Fruit fly (Drosophila melanogaster) whole organism, prepupa: ENCODE measurements around the gene Vinc.
A peak's percentile ranks its signal among the peaks of the same experiment; 100 is the strongest.

Experiments used
- Blimp-1 ChIP-seq: fragments of 200-800 bp; sonication (Bioruptor generic); optimal IDR thresholded peaks from 3 replicates; lab custom pipeline; 2017; ENCODE audit warnings: missing biosample characterization, missing genetic modification characterization, mild to moderate bottlenecking, moderate library complexity, missing genetic modification reagents
- CG10631 ChIP-seq: fragments of 200-800 bp; sonication (Bioruptor generic); optimal IDR thresholded peaks from 2 replicates; lab custom pipeline; 2016; ENCODE audit warnings: missing biosample characterization, missing genetic modification characterization
- CG10669 ChIP-seq: fragments of 200-800 bp; sonication (Bioruptor generic); optimal IDR thresholded peaks from 3 replicates; lab custom pipeline; 2018; ENCODE audit warnings: missing biosample characterization, mild to moderate bottlenecking, missing genetic modification characterization, moderate library complexity
- CG11902 ChIP-seq: fragments of 200-800 bp; sonication (Bioruptor generic); optimal IDR thresholded peaks from 3 replicates; lab custom pipeline; 2016; ENCODE audit warnings: missing biosample characterization, missing genetic modification characterization
- CG15336 ChIP-seq: fragments of 200-800 bp; sonication (Bioruptor generic); IDR thresholded peaks from 2 replicates; pipeline ENCODE4 v1.3.6; 2022; ENCODE audit warnings: missing biosample characterization, missing genetic modification characterization
- CG1621 ChIP-seq: fragments of 200-800 bp; sonication (Bioruptor generic); optimal IDR thresholded peaks from 3 replicates; lab custom pipeline; 2018; ENCODE audit warnings: missing biosample characterization, mild to moderate bottlenecking, missing genetic modification characterization
- CG16779 ChIP-seq: fragments of 200-800 bp; sonication (Bioruptor generic); optimal IDR thresholded peaks from 3 replicates; lab custom pipeline; 2017; ENCODE audit warnings: missing biosample characterization, mild to moderate bottlenecking, missing genetic modification characterization
- CG3032 ChIP-seq: fragments of 200-800 bp; optimal IDR thresholded peaks from 2 replicates; lab custom pipeline; 2019; ENCODE audit warnings: missing biosample characterization, mild to moderate bottlenecking, missing genetic modification characterization, moderate library complexity
- CG31627 ChIP-seq: fragments of 200-800 bp; sonication (Bioruptor generic); optimal IDR thresholded peaks from 3 replicates; lab custom pipeline; 2016; ENCODE audit warnings: missing biosample characterization, missing genetic modification characterization
- CG32006 ChIP-seq: fragments of 200-800 bp; sonication (Bioruptor generic); optimal IDR thresholded peaks from 3 replicates; lab custom pipeline; 2017; ENCODE audit warnings: missing biosample characterization, mild to moderate bottlenecking, missing genetic modification characterization
- CG34406 ChIP-seq: fragments of 200-800 bp; sonication (Bioruptor generic); optimal IDR thresholded peaks from 3 replicates; lab custom pipeline; 2016; ENCODE audit warnings: missing biosample characterization, missing genetic modification characterization
- CG3919 ChIP-seq: fragments of 200-800 bp; sonication (Bioruptor generic); optimal IDR thresholded peaks from 3 replicates; lab custom pipeline; 2016; ENCODE audit warnings: missing biosample characterization, missing genetic modification characterization
- CG6163 ChIP-seq: fragments of 200-800 bp; sonication (Bioruptor generic); IDR thresholded peaks from 3 replicates; pipeline ENCODE4 v1.3.6; 2022; ENCODE audit warnings: missing biosample characterization, missing genetic modification characterization
- CG6276 ChIP-seq: fragments of 200-800 bp; sonication (Bioruptor generic); optimal IDR thresholded peaks from 2 replicates; lab custom pipeline; 2017; ENCODE audit warnings: missing biosample characterization, mild to moderate bottlenecking, missing genetic modification characterization
- CG6792 ChIP-seq: fragments of 200-800 bp; sonication (Bioruptor generic); optimal IDR thresholded peaks from 3 replicates; lab custom pipeline; 2016; ENCODE audit warnings: missing biosample characterization, missing genetic modification characterization
- CG6808 ChIP-seq: fragments of 200-800 bp; sonication (Bioruptor generic); optimal IDR thresholded peaks from 3 replicates; lab custom pipeline; 2017; ENCODE audit warnings: missing biosample characterization, missing genetic modification characterization, mild to moderate bottlenecking, moderate library complexity, missing genetic modification reagents
- CG6854 ChIP-seq: fragments of 200-800 bp; sonication (Bioruptor generic); optimal IDR thresholded peaks from 2 replicates; lab custom pipeline; 2017; ENCODE audit warnings: missing biosample characterization, mild to moderate bottlenecking, missing genetic modification characterization
- CG7368 ChIP-seq: fragments of 200-800 bp; sonication (Bioruptor generic); optimal IDR thresholded peaks from 3 replicates; lab custom pipeline; 2016; ENCODE audit warnings: missing biosample characterization, missing genetic modification characterization
- CG8319 ChIP-seq: fragments of 200-800 bp; sonication (Bioruptor generic); optimal IDR thresholded peaks from 3 replicates; lab custom pipeline; 2016; ENCODE audit warnings: missing biosample characterization, missing genetic modification characterization
- CG8632 ChIP-seq: fragments of 200-800 bp; sonication (Bioruptor generic); optimal IDR thresholded peaks from 3 replicates; lab custom pipeline; 2016; ENCODE audit warnings: missing biosample characterization, missing genetic modification characterization
- Eip78C ChIP-seq: fragments of 200-800 bp; sonication (Bioruptor generic); peaks from one replicate; lab custom pipeline; 2016; ENCODE audit warnings: missing biosample characterization, missing genetic modification characterization
- Ets21C ChIP-seq: fragments of 200-800 bp; sonication (Bioruptor generic); optimal IDR thresholded peaks from 3 replicates; lab custom pipeline; 2016; ENCODE audit warnings: missing biosample characterization, missing genetic modification characterization
- Ets96B ChIP-seq: fragments of 200-800 bp; optimal IDR thresholded peaks from 2 replicates; lab custom pipeline; 2019; ENCODE audit warnings: missing biosample characterization, mild to moderate bottlenecking, missing genetic modification characterization, moderate library complexity
- Gug ChIP-seq: fragments of 200-800 bp; sonication (Bioruptor generic); IDR thresholded peaks from 2 replicates; pipeline ENCODE4 v1.3.6; 2022; ENCODE audit warnings: missing biosample characterization, missing genetic modification characterization
- Hr39 ChIP-seq: fragments of 200-800 bp; sonication (Bioruptor generic); optimal IDR thresholded peaks from 2 replicates; lab custom pipeline; 2016; ENCODE audit warnings: missing biosample characterization, missing genetic modification characterization
- Hr4 ChIP-seq: fragments of 200-800 bp; sonication (Bioruptor generic); optimal IDR thresholded peaks from 3 replicates; lab custom pipeline; 2016; ENCODE audit warnings: missing biosample characterization, missing genetic modification characterization
- Lpt ChIP-seq: fragments of 200-800 bp; sonication (Bioruptor generic); optimal IDR thresholded peaks from 3 replicates; lab custom pipeline; 2016; ENCODE audit warnings: missing biosample characterization, missing genetic modification characterization
- Met ChIP-seq: fragments of 200-800 bp; sonication (Bioruptor generic); optimal IDR thresholded peaks from 3 replicates; lab custom pipeline; 2016; ENCODE audit warnings: missing biosample characterization, missing genetic modification characterization
- OdsH ChIP-seq: fragments of 200-800 bp; sonication (Bioruptor generic); optimal IDR thresholded peaks from 3 replicates; lab custom pipeline; 2016; ENCODE audit warnings: missing biosample characterization, missing genetic modification characterization
- Smox ChIP-seq: fragments of 200-800 bp; sonication (Bioruptor generic); optimal IDR thresholded peaks from 3 replicates; lab custom pipeline; 2016; ENCODE audit warnings: missing biosample characterization, missing genetic modification characterization
- Sox102F ChIP-seq: fragments of 200-800 bp; sonication (Bioruptor generic); optimal IDR thresholded peaks from 2 replicates; lab custom pipeline; 2016; ENCODE audit warnings: missing biosample characterization, mild to moderate bottlenecking, missing genetic modification characterization
- achi ChIP-seq: fragments of 200-800 bp; sonication (Bioruptor generic); optimal IDR thresholded peaks from 3 replicates; lab custom pipeline; 2016; ENCODE audit warnings: missing biosample characterization, missing genetic modification characterization
- acj6 ChIP-seq: fragments of 200-800 bp; sonication (Bioruptor generic); optimal IDR thresholded peaks from 3 replicates; lab custom pipeline; 2016; ENCODE audit warnings: missing biosample characterization, missing genetic modification characterization
- cyc ChIP-seq: fragments of 200-800 bp; sonication (Bioruptor generic); optimal IDR thresholded peaks from 3 replicates; lab custom pipeline; 2016; ENCODE audit warnings: missing biosample characterization, missing genetic modification characterization
- dac ChIP-seq: fragments of 200-800 bp; sonication (Bioruptor generic); optimal IDR thresholded peaks from 2 replicates; lab custom pipeline; 2017; ENCODE audit warnings: missing biosample characterization, mild to moderate bottlenecking, missing genetic modification characterization
- eg ChIP-seq: fragments of 200-800 bp; sonication (Bioruptor generic); IDR thresholded peaks from 3 replicates; pipeline ENCODE4 v1.3.6; 2022; ENCODE audit warnings: missing biosample characterization, missing genetic modification characterization
- fd59A ChIP-seq: fragments of 200-800 bp; sonication (Bioruptor generic); optimal IDR thresholded peaks from 2 replicates; lab custom pipeline; 2017; ENCODE audit warnings: missing biosample characterization, mild to moderate bottlenecking, missing genetic modification characterization, missing genetic modification reagents
- fd85E ChIP-seq: fragments of 200-800 bp; sonication (Bioruptor generic); optimal IDR thresholded peaks from 3 replicates; lab custom pipeline; 2016; ENCODE audit warnings: missing biosample characterization, missing genetic modification characterization
- lz ChIP-seq: fragments of 200-800 bp; sonication (Bioruptor generic); optimal IDR thresholded peaks from 3 replicates; lab custom pipeline; 2016; ENCODE audit warnings: missing biosample characterization, missing genetic modification characterization
- net ChIP-seq: fragments of 200-800 bp; sonication (Bioruptor generic); optimal IDR thresholded peaks from 3 replicates; lab custom pipeline; 2016; ENCODE audit warnings: missing biosample characterization, missing genetic modification characterization
- pdm3 ChIP-seq: fragments of 200-800 bp; sonication (Bioruptor generic); optimal IDR thresholded peaks from 3 replicates; lab custom pipeline; 2016; ENCODE audit warnings: missing biosample characterization, missing genetic modification characterization
- salr ChIP-seq, 2 experiments: fragments of 200-800 bp; sonication (Bioruptor generic); optimal IDR thresholded peaks; 3 replicates each; lab custom pipeline; 2016 to 2018; ENCODE audit warnings: missing biosample characterization in 2 of 2, missing genetic modification characterization in 2 of 2, mild to moderate bottlenecking in 1 of 2
- spab ChIP-seq: fragments of 200-800 bp; sonication (Bioruptor generic); optimal IDR thresholded peaks from 2 replicates; lab custom pipeline; 2017; ENCODE audit warnings: missing biosample characterization, mild to moderate bottlenecking, missing genetic modification characterization, missing genetic modification reagents
- ss ChIP-seq, 2 experiments: fragments of 200-800 bp; sonication (Bioruptor generic); optimal IDR thresholded peaks; 2 replicates in 1 of 2; 3 replicates in 1 of 2; lab custom pipeline; 2017 to 2018; ENCODE audit warnings: mild to moderate bottlenecking in 2 of 2, missing biosample characterization in 2 of 2, missing genetic modification characterization in 2 of 2, moderate library complexity in 1 of 2
- svp ChIP-seq: fragments of 200-800 bp; sonication (Bioruptor generic); peaks from one replicate; lab custom pipeline; 2016; ENCODE audit warnings: missing biosample characterization, missing genetic modification characterization
- topi ChIP-seq: fragments of 200-800 bp; sonication (Bioruptor generic); optimal IDR thresholded peaks from 3 replicates; lab custom pipeline; 2016; ENCODE audit warnings: missing biosample characterization, missing genetic modification characterization
- vri ChIP-seq: fragments of 200-800 bp; sonication (Bioruptor generic); optimal IDR thresholded peaks from 3 replicates; lab custom pipeline; 2016; ENCODE audit warnings: missing biosample characterization, mild to moderate bottlenecking, missing genetic modification characterization

Vinc gene

dm6 chrX:2269822-2270556 lies 47.6 kb upstream of the Vinc start (continued):
- TF ChIP-seq CG6276 (GFP tag; lab: Kevin White, UChicago) (peak; percentile 44), CG16779 (tag; lab: Kevin White, UChicago) (no peak), net (GFP tag; lab: Kevin White, UChicago) (peak; percentile 48), lz (peak; percentile 47), spab (no peak), dac (GFP tag; lab: Kevin White, UChicago) (peak; percentile 45), svp (GFP tag; lab: Kevin White, UChicago) (peak; percentile 68), Hr4 (peak; percentile 59), CG32006 (GFP tag; lab: Kevin White, UChicago) (peak; percentile 75), Smox (GFP tag; lab: Kevin White, UChicago) (peak; percentile 58), CG6163 (GFP tag; lab: Robert Waterston, UW) (0 out of 3 replicates have a peak, but pooled peaks have one; percentile 58), OdsH (GFP tag; lab: Kevin White, UChicago) (peak; percentile 50), CG1621 (no peak), CG15336 (GFP tag; lab: Robert Waterston, UW) (peak; percentile 80), Eip78C (peak; percentile 60), Lpt (peak; percentile 23), CG6808 (GFP tag; lab: Kevin White, UChicago) (peak; percentile 29), CG34406 (GFP tag; lab: Kevin White, UChicago) (peak; percentile 44), acj6 (GFP tag; lab: Kevin White, UChicago) (peak; percentile 55), CG31627 (peak; percentile 54), CG6854 (peak; percentile 28), CG3919 (GFP tag; lab: Kevin White, UChicago) (no peak), Hr39 (GFP tag; lab: Kevin White, UChicago) (peak; percentile 55), Sox102F (GFP tag; lab: Kevin White, UChicago) (no peak), pdm3 (GFP tag; lab: Kevin White, UChicago) (peak; percentile 51), Met (GFP tag; lab: Kevin White, UChicago) (peak; percentile 40), CG10631 (peak; percentile 36), CG7368 (GFP tag; lab: Kevin White, UChicago) (peak; percentile 20), salr (GFP tag; optimal IDR thresholded peaks at IDR 0.05; lab: Kevin White, UChicago) (peak in 1 of 2 experiments; percentile 11), CG6792 (GFP tag; lab: Kevin White, UChicago) (peak; percentile 44)

dm6 chrX:2262511-2262910 lies 40.1 kb upstream of the Vinc start, which contains the start of the genes temp and CG3071:
temp (minus strand) TSS chrX:2262515.
CG3071 (plus strand) TSS chrX:2262837.
- peak; percentile 63 for TF ChIP-seq Ets21C (GFP tag; lab: Kevin White, UChicago)
- TF ChIP-seq Gug (GFP tag; lab: Robert Waterston, UW), result peak; percentile 27; the same call in 1 of the 2 replicates
- TF ChIP-seq eg (GFP tag; lab: Robert Waterston, UW), result no peak
- peak; percentile 16 to 52 for TF ChIP-seq ss (GFP tag; optimal IDR thresholded peaks at IDR 0.05; lab: Kevin White, UChicago)
- TF ChIP-seq topi, result peak; percentile 57
- peak; percentile 47 for TF ChIP-seq Ets96B (tag; lab: Kevin White, UChicago)
- TF ChIP-seq CG10631, result peak; percentile 65
- TF ChIP-seq CG16779 (tag; lab: Kevin White, UChicago), result no peak
- peak; percentile 54 for TF ChIP-seq CG34406 (GFP tag; lab: Kevin White, UChicago)
- peak; percentile 27; the same call in 1 of the 2 replicates for TF ChIP-seq CG15336 (GFP tag; lab: Robert Waterston, UW)
- TF ChIP-seq Hr39 (GFP tag; lab: Kevin White, UChicago), result peak; percentile 69
- peak; percentile 62 for TF ChIP-seq Hr4
- no peak for TF ChIP-seq CG7368 (GFP tag; lab: Kevin White, UChicago)
- TF ChIP-seq lz, result peak; percentile 73
- peak; percentile 8 for TF ChIP-seq fd59A (GFP tag; lab: Kevin White, UChicago)
- peak; percentile 3 for TF ChIP-seq net (GFP tag; lab: Kevin White, UChicago)
- peak; percentile 62 for TF ChIP-seq cyc (GFP tag; lab: Kevin White, UChicago)
- TF ChIP-seq vri (GFP tag; lab: Kevin White, UChicago), result no peak
- peak; percentile 21 for TF ChIP-seq CG8632 (GFP tag; lab: Kevin White, UChicago)
- TF ChIP-seq CG3919 (GFP tag; lab: Kevin White, UChicago), result peak; percentile 38
- TF ChIP-seq acj6 (GFP tag; lab: Kevin White, UChicago), result peak; percentile 65
- peak; percentile 38 for TF ChIP-seq CG6808 (GFP tag; lab: Kevin White, UChicago)
- peak; percentile 17 for TF ChIP-seq CG11902 (GFP tag; lab: Kevin White, UChicago)
- TF ChIP-seq Blimp-1 (GFP tag; lab: Kevin White, UChicago), result no peak
- no peak for TF ChIP-seq CG8319 (GFP tag; lab: Kevin White, UChicago)
- TF ChIP-seq fd85E (GFP tag; lab: Kevin White, UChicago), result no peak
- TF ChIP-seq svp (GFP tag; lab: Kevin White, UChicago), result peak; percentile 95
- TF ChIP-seq dac (GFP tag; lab: Kevin White, UChicago), result peak; percentile 37
- peak; percentile 67 for TF ChIP-seq CG31627
- TF ChIP-seq CG3032 (tag; lab: Kevin White, UChicago), result peak; percentile 62
- TF ChIP-seq CG10669, result peak; percentile 32
- peak; percentile 33 for TF ChIP-seq achi (GFP tag; lab: Kevin White, UChicago)
